Fruit fly (Drosophila melanogaster) whole organism, pupa: ENCODE results near the gene CG18598.

Experiments used
- CG10348 ChIP-seq: fragments of 200-800 bp; sonication (Bioruptor generic); IDR thresholded peaks from 2 replicates; pipeline ENCODE4 v1.3.6; 2022; ENCODE audit warnings: missing biosample characterization, missing genetic modification characterization
- CG34367 ChIP-seq: fragments of 200-800 bp; sonication (Bioruptor generic); optimal IDR thresholded peaks from 2 replicates; lab custom pipeline; 2018; ENCODE audit warnings: missing biosample characterization, mild to moderate bottlenecking, missing genetic modification characterization
- D1 ChIP-seq: fragments of 200-800 bp; sonication (Bioruptor generic); optimal IDR thresholded peaks from 2 replicates; lab custom pipeline; 2018; ENCODE audit warnings: missing biosample characterization, mild to moderate bottlenecking, missing genetic modification characterization, moderate library complexity
- EcR ChIP-seq: fragments of 200-800 bp; sonication (Bioruptor generic); optimal IDR thresholded peaks from 3 replicates; lab custom pipeline; 2019; ENCODE audit warnings: missing biosample characterization, missing genetic modification characterization, mild to moderate bottlenecking, moderate library complexity, missing genetic modification reagents
- Pif1B ChIP-seq: fragments of 200-800 bp; sonication (Bioruptor generic); optimal IDR thresholded peaks from 3 replicates; lab custom pipeline; 2016; ENCODE audit warnings: missing biosample characterization, missing genetic modification characterization
- Snoo ChIP-seq: fragments of 200-800 bp; sonication (Bioruptor generic); optimal IDR thresholded peaks from 3 replicates; lab custom pipeline; 2017; ENCODE audit warnings: missing biosample characterization, mild to moderate bottlenecking, missing genetic modification characterization, inconsistent platforms

DNA sequence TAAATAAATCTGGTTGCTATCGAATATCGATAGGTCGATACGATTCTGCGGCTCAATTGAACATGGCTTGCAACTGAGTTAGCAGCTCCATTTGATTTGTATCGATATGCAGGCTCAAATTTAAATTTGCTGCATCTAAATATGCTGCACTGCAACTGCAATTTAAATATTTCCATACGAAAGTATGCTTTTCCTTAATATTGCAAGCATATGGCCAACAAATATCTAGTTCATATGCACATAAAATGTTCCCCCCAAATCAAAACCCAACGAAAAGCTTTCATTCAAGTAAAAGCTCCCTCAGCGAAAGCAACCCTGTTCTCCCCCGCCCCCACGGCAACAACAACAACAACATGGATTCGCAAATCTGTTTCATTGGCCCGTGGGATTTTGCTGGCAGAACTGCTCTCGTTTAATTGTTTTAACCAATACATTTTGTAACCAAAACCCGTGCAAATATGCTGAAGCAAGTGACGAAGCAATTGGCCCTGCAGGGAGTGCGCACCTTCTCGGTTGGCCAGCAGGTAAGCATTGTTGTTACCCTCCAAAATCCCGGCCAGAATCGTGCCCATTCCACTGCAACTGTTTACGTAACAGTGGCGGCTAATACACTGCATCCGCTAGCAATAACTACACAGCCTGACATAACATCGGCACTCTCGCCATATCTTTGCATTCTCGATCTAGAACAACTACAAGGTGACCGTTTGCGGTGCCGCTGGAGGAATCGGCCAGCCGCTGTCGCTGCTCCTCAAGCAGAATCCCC is 24.7 kb upstream of the CG18598 start, which contains the start of the genes CG7168 and Mdh2:
- TF ChIP-seq CG10348 (no peak), Pif1B (GFP tag; lab: Kevin White, UChicago) (no peak), Snoo (no peak), EcR (GFP tag; lab: Kevin White, UChicago) (peak; percentile 6), CG34367 (tag; lab: Kevin White, UChicago) (no peak), D1 (tag; lab: Kevin White, UChicago) (no peak)
